Worm (Caenorhabditis elegans) whole organism, L1 larva: ENCODE results near the gene memo-1.

Experiments
- C34B4.2 ChIP-seq: sonication (generic microtip); optimal IDR thresholded peaks from 2 replicates; lab custom pipeline; 2017; ENCODE audit warnings: mild to moderate bottlenecking, missing genetic modification characterization, missing compliant biosample characterization
- F16B12.6 ChIP-seq: fragments of 150-350 bp; optimal IDR thresholded peaks from 2 replicates; lab custom pipeline; 2014; ENCODE audit warnings: missing biosample characterization, missing genetic modification characterization
- alr-1 ChIP-seq: fragments of 200-800 bp; sonication (Bioruptor generic); optimal IDR thresholded peaks from 2 replicates; lab custom pipeline; 2018; ENCODE audit warnings: borderline replicate concordance, mild to moderate bottlenecking, missing genetic modification characterization, missing compliant biosample characterization
- ama-1 ChIP-seq: fragments of 150-350 bp; optimal IDR thresholded peaks from 2 replicates; lab custom pipeline; 2014
- blmp-1 ChIP-seq: fragments of 150-350 bp; optimal IDR thresholded peaks from 2 replicates; lab custom pipeline; 2014; ENCODE audit warnings: missing biosample characterization, missing genetic modification characterization
- ceh-8 ChIP-seq: fragments of 200-800 bp; sonication (Bioruptor generic); optimal IDR thresholded peaks from 2 replicates; lab custom pipeline; 2018; ENCODE audit warnings: mild to moderate bottlenecking, missing genetic modification characterization, moderate library complexity, missing compliant biosample characterization
- ces-1 ChIP-seq: fragments of 150-350 bp; optimal IDR thresholded peaks from 2 replicates; lab custom pipeline; 2014; ENCODE audit warnings: missing biosample characterization, missing genetic modification reagents, missing genetic modification characterization
- dsc-1 ChIP-seq: sonication (generic microtip); optimal IDR thresholded peaks from 2 replicates; lab custom pipeline; 2016; ENCODE audit warnings: mild to moderate bottlenecking, missing genetic modification characterization, missing compliant biosample characterization
- efl-1 ChIP-seq, 4 experiments: fragments of 150-350 bp; optimal IDR thresholded peaks in 3 of 4; peaks in 1 of 4; 1 replicate in 1 of 4; 2 replicates in 3 of 4; lab custom pipeline; 2014; ENCODE audit warnings: missing biosample characterization in 2 of 4, missing genetic modification characterization in 2 of 4, missing genetic modification reagents in 2 of 4
- efl-3 ChIP-seq: fragments of 200-800 bp; sonication (Bioruptor generic); optimal IDR thresholded peaks from 2 replicates; lab custom pipeline; 2018; ENCODE audit warnings: mild to moderate bottlenecking, missing genetic modification characterization, missing compliant biosample characterization
- egl-13 ChIP-seq: sonication (generic microtip); optimal IDR thresholded peaks from 2 replicates; lab custom pipeline; 2016; ENCODE audit warnings: missing genotype, missing genetic modification reagents, missing genetic modification characterization, missing compliant biosample characterization
- elt-2 ChIP-seq: sonication (generic microtip); optimal IDR thresholded peaks from 2 replicates; lab custom pipeline; 2016; ENCODE audit warnings: missing genetic modification characterization, mild to moderate bottlenecking, inconsistent platforms, missing compliant biosample characterization, missing genetic modification reagents
- elt-3 ChIP-seq, 6 experiments: fragments of 150-350 bp in 1 of 6; sonication (generic microtip); optimal IDR thresholded peaks; 2 replicates each; lab custom pipeline; 2017 to 2018; ENCODE audit warnings: missing biosample characterization in 6 of 6, missing genetic modification characterization in 6 of 6, inconsistent platforms in 1 of 6
- ets-5 ChIP-seq: fragments of 200-800 bp; sonication (Bioruptor generic); IDR thresholded peaks from 2 replicates; pipeline ENCODE4 v1.3.6; 2022; ENCODE audit warnings: missing genetic modification characterization, missing compliant biosample characterization
- fkh-4 ChIP-seq: sonication (generic microtip); optimal IDR thresholded peaks from 2 replicates; lab custom pipeline; 2016; ENCODE audit warnings: missing compliant biosample characterization, missing genetic modification characterization, borderline replicate concordance
- fkh-8 ChIP-seq: sonication (generic microtip); optimal IDR thresholded peaks from 2 replicates; lab custom pipeline; 2016; ENCODE audit warnings: mild to moderate bottlenecking, missing genetic modification characterization, missing compliant biosample characterization
- fos-1 ChIP-seq: fragments of 150-350 bp; optimal IDR thresholded peaks from 2 replicates; lab custom pipeline; 2014; ENCODE audit warnings: missing biosample characterization, missing genetic modification characterization
- hlh-17 ChIP-seq: fragments of 200-800 bp; sonication (Bioruptor generic); optimal IDR thresholded peaks from 2 replicates; lab custom pipeline; 2018; ENCODE audit warnings: missing genetic modification characterization, mild to moderate bottlenecking, missing compliant biosample characterization, moderate library complexity, borderline replicate concordance
- lin-15B ChIP-seq: fragments of 150-350 bp; sonication (generic microtip); optimal IDR thresholded peaks from 3 replicates; lab custom pipeline; 2014; ENCODE audit warnings: missing biosample characterization, missing genetic modification characterization
- lin-39 ChIP-seq: fragments of 150-350 bp; optimal IDR thresholded peaks from 2 replicates; lab custom pipeline; 2014; ENCODE audit warnings: missing biosample characterization, missing genetic modification reagents, missing genetic modification characterization
- mab-9 ChIP-seq: fragments of 200-800 bp; sonication (Bioruptor generic); IDR thresholded peaks from 2 replicates; pipeline ENCODE4 v1.3.6; 2022; ENCODE audit warnings: missing genetic modification reagents, missing genetic modification characterization, missing compliant biosample characterization
- mdl-1 ChIP-seq, 2 experiments: fragments of 150-350 bp; optimal IDR thresholded peaks; 2 replicates each; lab custom pipeline; 2014 to 2017; ENCODE audit warnings: missing biosample characterization in 2 of 2, missing genetic modification characterization in 2 of 2, inconsistent platforms in 1 of 2
- nhr-11 ChIP-seq: fragments of 150-350 bp; optimal IDR thresholded peaks from 2 replicates; lab custom pipeline; 2014; ENCODE audit warnings: missing biosample characterization, missing genetic modification characterization
- nhr-19 ChIP-seq: fragments of 200-800 bp; sonication (Bioruptor generic); conservative IDR thresholded peaks from 2 replicates; pipeline ENCODE4 v1.3.6; 2022; ENCODE audit warnings: missing genetic modification characterization, missing compliant biosample characterization
- nhr-20 ChIP-seq: sonication (generic microtip); optimal IDR thresholded peaks from 2 replicates; lab custom pipeline; 2016; ENCODE audit warnings: mild to moderate bottlenecking, missing genetic modification characterization, missing compliant biosample characterization
- nhr-28 ChIP-seq: fragments of 150-350 bp; optimal IDR thresholded peaks from 2 replicates; lab custom pipeline; 2014; ENCODE audit warnings: missing biosample characterization, missing genetic modification characterization
- nhr-71 ChIP-seq: sonication (generic microtip); optimal IDR thresholded peaks from 2 replicates; lab custom pipeline; 2016; ENCODE audit warnings: mild to moderate bottlenecking, missing genetic modification characterization, moderate library complexity, missing compliant biosample characterization
- nhr-76 ChIP-seq: sonication (generic microtip); optimal IDR thresholded peaks from 2 replicates; lab custom pipeline; 2017; ENCODE audit warnings: missing biosample characterization, missing genetic modification characterization
- nhr-84 ChIP-seq: sonication (generic microtip); optimal IDR thresholded peaks from 2 replicates; lab custom pipeline; 2017; ENCODE audit warnings: missing biosample characterization, missing genetic modification characterization
- nhr-85 ChIP-seq: sonication (generic microtip); peaks from one replicate; lab custom pipeline; 2016; ENCODE audit warnings: missing genetic modification characterization, inconsistent platforms, missing compliant biosample characterization
- nhr-90 ChIP-seq: sonication (generic microtip); optimal IDR thresholded peaks from 2 replicates; lab custom pipeline; 2016; ENCODE audit warnings: mild to moderate bottlenecking, missing genetic modification characterization, missing compliant biosample characterization; ENCODE audit not compliant: poor library complexity
- pax-3 ChIP-seq: fragments of 200-800 bp; sonication (Bioruptor generic); optimal IDR thresholded peaks from 2 replicates; lab custom pipeline; 2018; ENCODE audit warnings: mild to moderate bottlenecking, missing genetic modification characterization, moderate library complexity, missing compliant biosample characterization
- rnt-1 ChIP-seq: sonication (generic microtip); optimal IDR thresholded peaks from 2 replicates; lab custom pipeline; 2016; ENCODE audit warnings: mild to moderate bottlenecking, missing genetic modification characterization, moderate library complexity, missing compliant biosample characterization
- skn-1 ChIP-seq: fragments of 150-350 bp; optimal IDR thresholded peaks from 2 replicates; lab custom pipeline; 2014; ENCODE audit warnings: missing biosample characterization, missing genetic modification characterization
- snpc-4 ChIP-seq: fragments of 150-350 bp; optimal IDR thresholded peaks from 2 replicates; lab custom pipeline; 2014; ENCODE audit warnings: missing biosample characterization, missing genetic modification characterization
- sox-4 ChIP-seq: sonication (generic microtip); optimal IDR thresholded peaks from 2 replicates; lab custom pipeline; 2016; ENCODE audit warnings: missing genetic modification characterization, missing compliant biosample characterization
- sptf-1 ChIP-seq: fragments of 150-350 bp; optimal IDR thresholded peaks from 2 replicates; lab custom pipeline; 2014; ENCODE audit warnings: missing biosample characterization, missing genetic modification characterization
- sup-37 ChIP-seq: fragments of 200-800 bp; sonication (Bioruptor generic); optimal IDR thresholded peaks from 2 replicates; lab custom pipeline; 2018; ENCODE audit warnings: mild to moderate bottlenecking, missing genetic modification characterization, missing compliant biosample characterization
- unc-130 ChIP-seq: fragments of 150-350 bp; optimal IDR thresholded peaks from 2 replicates; lab custom pipeline; 2017; ENCODE audit warnings: missing biosample characterization, missing genetic modification characterization, inconsistent platforms
- unc-98 ChIP-seq: fragments of 200-800 bp; sonication (Bioruptor generic); IDR thresholded peaks from 2 replicates; pipeline ENCODE4 v1.3.6; 2022; ENCODE audit warnings: missing genetic modification characterization, missing compliant biosample characterization
- xbp-1 ChIP-seq: sonication (generic microtip); optimal IDR thresholded peaks from 2 replicates; lab custom pipeline; 2016; ENCODE audit warnings: missing genetic modification characterization, missing compliant biosample characterization
- zag-1 ChIP-seq: fragments of 150-350 bp; optimal IDR thresholded peaks from 2 replicates; lab custom pipeline; 2014; ENCODE audit warnings: missing biosample characterization, missing genetic modification characterization
- zip-4 ChIP-seq: fragments of 200-800 bp; sonication (Bioruptor generic); optimal IDR thresholded peaks from 2 replicates; lab custom pipeline; 2018; ENCODE audit warnings: mild to moderate bottlenecking, missing genetic modification characterization, moderate library complexity, missing compliant biosample characterization
- ztf-11 ChIP-seq, 2 experiments: sonication (generic microtip); optimal IDR thresholded peaks; 2 replicates each; lab custom pipeline; 2016 to 2017; ENCODE audit warnings: missing genetic modification characterization in 2 of 2, missing biosample characterization in 1 of 2, missing compliant biosample characterization in 1 of 2

memo-1 gene

ce11 chrV:7808444-7808843, 38.5 kb downstream of the memo-1 start:
- TF ChIP-seq efl-1 (optimal IDR thresholded peaks at IDR 0.05; lab: Kevin White, UChicago): no peak
- TF ChIP-seq efl-1 (GFP tag; optimal IDR thresholded peaks at IDR 0.05 in 1 of 2; lab: Kevin White, UChicago): peak in 1 of 2 experiments; percentile 59
- no peak for TF ChIP-seq F16B12.6 (tag; lab: Kevin White, UChicago)
- no peak for TF ChIP-seq unc-98 (GFP tag; lab: Robert Waterston, UW)

ce11 chrV:7806629-7807028, 40.3 kb downstream of the memo-1 start:
- no peak for TF ChIP-seq skn-1 (tag; lab: Kevin White, UChicago)
- TF ChIP-seq pax-3: no peak
- TF ChIP-seq C34B4.2 (tag; lab: Kevin White, UChicago): no peak
- no peak for TF ChIP-seq lin-15B (tag; lab: Kevin White, UChicago)
- TF ChIP-seq nhr-28 (tag; lab: Kevin White, UChicago): no peak
- no peak for TF ChIP-seq snpc-4 (tag; lab: Kevin White, UChicago)
- no peak for TF ChIP-seq nhr-76 (tag; lab: Kevin White, UChicago)
- no peak for TF ChIP-seq unc-130
- no peak for TF ChIP-seq hlh-17 (GFP tag; lab: Kevin White, UChicago)
- TF ChIP-seq nhr-71: no peak
- TF ChIP-seq elt-3 (tag; optimal IDR thresholded peaks at IDR 0.05; lab: Kevin White, UChicago): no peak
- TF ChIP-seq, all 84 proteins: peak for 0

- peak in 1 of 6 experiments; percentile 18 for TF ChIP-seq elt-3 (tag; optimal IDR thresholded peaks at IDR 0.05; lab: Kevin White, UChicago)
- TF ChIP-seq efl-1 (optimal IDR thresholded peaks at IDR 0.05; lab: Kevin White, UChicago): no peak
- peak in 1 of 2 experiments; percentile 20 for TF ChIP-seq efl-1 (GFP tag; optimal IDR thresholded peaks at IDR 0.05 in 1 of 2; lab: Kevin White, UChicago)
- peak; percentile 19 for TF ChIP-seq blmp-1
- no peak for TF ChIP-seq ceh-8
- no peak for TF ChIP-seq ets-5
Measured at ce11 chrV:7804801-7805163, 42.2 kb downstream of the memo-1 start, which contains the start of gene xpo-1. TSS of gene xpo-1 (plus strand) at chrV:7805064.

- TF ChIP-seq ama-1 (lab: Kevin White, UChicago): no peak
- peak in 1 of 2 experiments; percentile 69 for TF ChIP-seq mdl-1 (tag; optimal IDR thresholded peaks at IDR 0.05; lab: Kevin White, UChicago)
- no peak for TF ChIP-seq egl-13 (tag; lab: Kevin White, UChicago)
- no peak for TF ChIP-seq ces-1 (GFP tag; lab: Kevin White, UChicago)
- no peak for TF ChIP-seq zag-1 (tag; lab: Kevin White, UChicago)
- TF ChIP-seq nhr-84 (tag; lab: Kevin White, UChicago): no peak
- TF ChIP-seq sup-37 (GFP tag; lab: Kevin White, UChicago): peak; percentile 57
- TF ChIP-seq elt-2 (tag; lab: Kevin White, UChicago): peak; percentile 38
- TF ChIP-seq unc-98 (GFP tag; lab: Robert Waterston, UW): no peak
- peak; percentile 91 for TF ChIP-seq nhr-85 (tag; lab: Kevin White, UChicago)
- TF ChIP-seq fkh-4 (tag; lab: Kevin White, UChicago): no peak
- no peak for TF ChIP-seq alr-1 (tag; lab: Kevin White, UChicago)
- TF ChIP-seq efl-3 (GFP tag; lab: Kevin White, UChicago): no peak
- TF ChIP-seq fkh-8: peak; percentile 66
- TF ChIP-seq nhr-19 (GFP tag; lab: Robert Waterston, UW): peak; percentile 69
- no peak for TF ChIP-seq fos-1 (tag; lab: Kevin White, UChicago)
- no peak for TF ChIP-seq nhr-11 (tag; lab: Kevin White, UChicago)
- TF ChIP-seq rnt-1: peak; percentile 37
- TF ChIP-seq sptf-1 (tag; lab: Kevin White, UChicago): no peak
- TF ChIP-seq snpc-4 (tag; lab: Kevin White, UChicago): peak; percentile 33
- no peak for TF ChIP-seq dsc-1 (tag; lab: Kevin White, UChicago)
- TF ChIP-seq nhr-71: peak; percentile 77
- TF ChIP-seq xbp-1 (tag; lab: Kevin White, UChicago): peak; percentile 37
- 0 out of 2 replicates have a peak, but pooled peaks have one; percentile 18 for TF ChIP-seq mab-9 (GFP tag; lab: Robert Waterston, UW)
- no peak for TF ChIP-seq zip-4 (GFP tag; lab: Kevin White, UChicago)
- TF ChIP-seq ztf-11 (tag; optimal IDR thresholded peaks at IDR 0.05; lab: Kevin White, UChicago): no peak
- TF ChIP-seq nhr-90: peak; percentile 64
- TF ChIP-seq ets-5: no peak
- no peak for TF ChIP-seq sox-4 (tag; lab: Kevin White, UChicago)
- TF ChIP-seq lin-39 (tag; lab: Kevin White, UChicago): no peak
- peak; percentile 65 for TF ChIP-seq nhr-20 (tag; lab: Kevin White, UChicago)
- TF ChIP-seq efl-1 (optimal IDR thresholded peaks at IDR 0.05; lab: Kevin White, UChicago): peak; percentile 38 to 48
- TF ChIP-seq efl-1 (GFP tag; optimal IDR thresholded peaks at IDR 0.05 in 1 of 2; lab: Kevin White, UChicago): peak; percentile 33 to 95
Measured at ce11 chrV:7804064-7804800, 42.7 kb downstream of the memo-1 start, which contains the start of gene uvs-1. TSS of gene uvs-1 (minus strand) at chrV:7804208.
